Fruit fly (Drosophila melanogaster): ENCODE results near the gene Sugb.

The Sugb gene

dm6 chr3L:11692853-11693252 lies 9.1 kb downstream of the Sugb start (continued):
- TF ChIP-seq vnd (GFP tag; IDR thresholded peaks at IDR 0.05; ENCODE audit: partially characterized antibody), result peak; percentile 11; the same call in 1 of the 3 replicates
- TF ChIP-seq CkIIα-i1 (GFP tag; IDR thresholded peaks at IDR 0.05), result no peak
- 0 out of 2 replicates have a peak, but pooled peaks have one; percentile 15 for TF ChIP-seq sob (GFP tag; IDR thresholded peaks at IDR 0.05)
- TF ChIP-seq zen (tag; optimal IDR thresholded peaks at IDR 0.05), result peak; percentile 99
- no peak for TF ChIP-seq Chrac-16 (GFP tag; optimal IDR thresholded peaks at IDR 0.05)
- no peak for TF ChIP-seq CG17912 (GFP tag; optimal IDR thresholded peaks at IDR 0.05)
- TF ChIP-seq HLH4C (GFP tag; IDR thresholded peaks at IDR 0.05; ENCODE audit: partially characterized antibody), result no peak
- no peak for TF ChIP-seq CG18619 (GFP tag; optimal IDR thresholded peaks at IDR 0.05)
- no peak for TF ChIP-seq CG7271 (tag; optimal IDR thresholded peaks at IDR 0.05)
- peak in 1 of 2 experiments; percentile 25 for TF ChIP-seq tll (GFP tag; optimal IDR thresholded peaks at IDR 0.05)
- peak; percentile 11 for TF ChIP-seq Neu2 (GFP tag; optimal IDR thresholded peaks at IDR 0.05; ENCODE audit: borderline replicate concordance)
- TF ChIP-seq ssp (GFP tag; IDR thresholded peaks at IDR 0.05), result no peak
- TF ChIP-seq sc (optimal IDR thresholded peaks at IDR 0.05), result no peak
- no peak for TF ChIP-seq sc (GFP tag; optimal IDR thresholded peaks at IDR 0.05)

DNA sequence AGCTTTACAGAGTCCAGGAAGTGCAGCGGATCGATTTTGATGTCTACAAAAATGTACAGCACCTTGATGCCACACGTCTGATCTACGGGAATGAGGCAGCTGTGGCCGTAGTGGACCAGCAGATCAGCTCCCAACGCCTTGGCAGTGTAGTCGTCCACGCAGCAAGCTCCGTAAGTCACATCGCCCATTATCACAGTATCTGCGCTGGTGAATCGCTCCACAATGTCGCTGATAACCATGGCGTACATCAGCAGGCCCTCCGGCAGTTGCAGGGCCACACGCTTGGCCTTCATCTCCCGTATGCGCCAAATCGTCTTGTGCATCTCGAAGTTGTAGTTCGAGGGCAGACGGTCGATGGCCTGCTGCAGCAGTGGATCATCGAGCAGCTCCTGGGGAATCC lies 11.3 kb downstream of the Sugb start:
- TF ChIP-seq Med (GFP tag), result peak; percentile 63
- 0 out of 3 replicates have a peak, but pooled peaks have one; percentile 33 for TF ChIP-seq ken (GFP tag; IDR thresholded peaks at IDR 0.05)
- no peak for TF ChIP-seq kni (GFP tag; optimal IDR thresholded peaks at IDR 0.05)
- TF ChIP-seq CG8478 (optimal IDR thresholded peaks at IDR 0.05), result peak; percentile 82
- TF ChIP-seq Ets65A (GFP tag), result peak; percentile 23

- TF ChIP-seq MESR4 (GFP tag; optimal IDR thresholded peaks at IDR 0.05) (no peak), Eip74EF (GFP tag; optimal IDR thresholded peaks at IDR 0.05) (peak in 1 of 2 experiments; percentile 94), TFAM (GFP tag; optimal IDR thresholded peaks at IDR 0.05) (no peak), rib (GFP tag; IDR thresholded peaks at IDR 0.05) (peak; percentile 48; the same call in 1 of the 2 replicates)
Observed at dm6 chr3L:11695827-11696226, 12.0 kb downstream of the Sugb start.

DNA sequence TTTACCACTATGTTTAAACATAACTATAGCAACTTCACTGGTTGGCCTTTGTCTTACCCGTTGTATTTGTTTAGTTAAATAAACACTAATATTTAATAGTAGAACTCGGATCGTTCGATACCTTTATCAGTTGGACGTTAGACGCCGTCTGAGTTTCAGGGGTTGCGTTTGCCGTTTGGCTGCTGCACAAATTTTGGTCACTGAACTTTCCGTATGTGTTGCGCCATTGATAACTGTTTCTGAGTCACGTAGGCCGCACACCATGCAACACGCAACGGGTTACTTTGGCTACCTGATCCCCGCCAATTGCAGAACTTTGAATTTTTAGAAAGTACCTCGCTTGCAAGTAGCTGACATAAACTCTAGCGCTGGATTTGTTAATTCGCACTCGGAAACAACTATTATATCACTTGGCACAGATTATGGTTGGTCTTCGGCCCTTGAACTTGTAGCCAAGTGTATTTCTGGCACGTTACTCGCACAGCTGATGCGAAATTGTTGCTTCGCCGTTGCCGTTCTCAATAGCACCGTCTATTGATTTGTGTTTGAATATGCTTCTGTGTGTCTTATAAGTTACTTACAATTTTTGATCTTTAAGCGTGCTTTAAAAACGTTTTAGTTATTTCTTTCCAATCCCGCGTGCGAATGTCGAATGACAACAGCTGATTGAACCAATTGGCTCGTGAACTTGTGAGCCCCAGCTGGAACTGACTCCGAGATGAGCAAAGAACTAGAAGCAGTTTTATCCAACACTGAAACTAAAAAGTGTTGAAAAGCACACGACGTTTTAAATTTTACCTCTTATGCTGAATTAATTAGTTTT lies 12.7 kb downstream of the Sugb start, which contains the start of gene Dph1:
Gene Dph1 (minus strand): TSS at position 670 of the 823 bp plus-strand sequence.
- TF ChIP-seq CG3281 (GFP tag; optimal IDR thresholded peaks at IDR 0.05), result peak; percentile 79
- TF ChIP-seq Antp (GFP tag; optimal IDR thresholded peaks at IDR 0.05), result peak; percentile 89
- peak; percentile 66 for TF ChIP-seq Nf-YC (tag; optimal IDR thresholded peaks at IDR 0.05)
- no peak for TF ChIP-seq Neu2 (GFP tag; optimal IDR thresholded peaks at IDR 0.05; ENCODE audit: borderline replicate concordance)
- peak; percentile 55 for TF ChIP-seq fu2 (GFP tag; optimal IDR thresholded peaks at IDR 0.05)
- peak; percentile 42; the same call in 1 of the 2 replicates for TF ChIP-seq ham (GFP tag; IDR thresholded peaks at IDR 0.05)
- peak; percentile 82 for TF ChIP-seq CG14050 (GFP tag; IDR thresholded peaks at IDR 0.05)
- peak; percentile 87 for TF ChIP-seq tgo (GFP tag; IDR thresholded peaks at IDR 0.05)
- peak; percentile 15; the same call in 1 of the 3 replicates for TF ChIP-seq Doc3 (GFP tag; IDR thresholded peaks at IDR 0.05; ENCODE audit: partially characterized antibody)
- peak; percentile 9 for TF ChIP-seq Hey (tag; optimal IDR thresholded peaks at IDR 0.05)
- TF ChIP-seq CG10654 (GFP tag; optimal IDR thresholded peaks at IDR 0.05), result peak; percentile 77
- TF ChIP-seq lab (GFP tag; optimal IDR thresholded peaks at IDR 0.05), result peak; percentile 88
- no peak for TF ChIP-seq Dfd (GFP tag; optimal IDR thresholded peaks at IDR 0.05)
- TF ChIP-seq nerfin-2 (GFP tag; IDR thresholded peaks at IDR 0.05; ENCODE audit: partially characterized antibody), result no peak
- peak; percentile 54 for TF ChIP-seq CG4328 (GFP tag; optimal IDR thresholded peaks at IDR 0.05)
- peak; percentile 48; the same call in 1 of the 3 replicates for TF ChIP-seq Dbx (GFP tag; IDR thresholded peaks at IDR 0.05)
- TF ChIP-seq Bgb (GFP tag; IDR thresholded peaks at IDR 0.05; ENCODE audit: partially characterized antibody), result peak; percentile 59
- TF ChIP-seq NC2β (GFP tag; optimal IDR thresholded peaks at IDR 0.05), result peak; percentile 82
- TF ChIP-seq abd-A (tag; optimal IDR thresholded peaks at IDR 0.05), result peak; percentile 30
- peak; percentile 60 for TF ChIP-seq CG4707 (GFP tag; optimal IDR thresholded peaks at IDR 0.05)
- peak; percentile 67 for TF ChIP-seq CG10431 (GFP tag; optimal IDR thresholded peaks at IDR 0.05)
- TF ChIP-seq CG9215 (GFP tag; IDR thresholded peaks at IDR 0.05), result no peak; the same call in 1 of the 2 replicates

Data from whole organism, embryonic.